Fruit fly (Drosophila melanogaster) whole organism, embryonic: ENCODE data around the gene pont.
A peak's percentile ranks its signal among the peaks of the same experiment; 100 is the strongest.

Source experiments
- Aef1 ChIP-seq: fragments of 200-800 bp; sonication (Bioruptor generic); IDR thresholded peaks from 3 replicates; pipeline ENCODE4 v1.3.6; 2022; ENCODE audit warnings: missing biosample characterization, missing genetic modification characterization
- Atf6 ChIP-seq: fragments of 200-800 bp; sonication (Bioruptor generic); IDR thresholded peaks from 2 replicates; pipeline ENCODE4 v1.3.6; 2022; ENCODE audit warnings: missing biosample characterization, missing genetic modification characterization
- B-H1 ChIP-seq: fragments of 200-800 bp; sonication (Bioruptor generic); IDR thresholded peaks from 3 replicates; pipeline ENCODE4 v1.3.6; 2022; ENCODE audit warnings: missing biosample characterization, missing genetic modification characterization
- B-H2 ChIP-seq: fragments of 200-800 bp; sonication (Bioruptor generic); optimal IDR thresholded peaks from 2 replicates; lab custom pipeline; 2018; ENCODE audit warnings: missing biosample characterization, mild to moderate bottlenecking, missing genetic modification characterization
- Bgb ChIP-seq: fragments of 200-800 bp; sonication (Bioruptor generic); IDR thresholded peaks from 2 replicates; pipeline ENCODE4 v1.3.6; 2022; ENCODE audit warnings: missing biosample characterization, missing genetic modification characterization; ENCODE audit not compliant: partially characterized antibody
- BtbVII ChIP-seq: fragments of 200-800 bp; sonication (Bioruptor generic); optimal IDR thresholded peaks from 3 replicates; lab custom pipeline; 2017; ENCODE audit warnings: missing biosample characterization, mild to moderate bottlenecking, missing genetic modification characterization
- CG11695 ChIP-seq: fragments of 200-800 bp; sonication (Bioruptor generic); IDR thresholded peaks from 3 replicates; pipeline ENCODE4 v1.3.6; 2022; ENCODE audit warnings: missing biosample characterization, missing genetic modification characterization
- CG12942 ChIP-seq: fragments of 200-800 bp; sonication (Bioruptor generic); optimal IDR thresholded peaks from 3 replicates; lab custom pipeline; 2016; ENCODE audit warnings: missing biosample characterization, missing genetic modification characterization
- CG13624 ChIP-seq: fragments of 200-800 bp; sonication (Bioruptor generic); optimal IDR thresholded peaks from 2 replicates; lab custom pipeline; 2016; ENCODE audit warnings: missing biosample characterization, missing genetic modification characterization
- CG14667 ChIP-seq: fragments of 200-800 bp; sonication (Bioruptor generic); IDR thresholded peaks from 2 replicates; pipeline ENCODE4 v1.3.6; 2022; ENCODE audit warnings: missing biosample characterization, missing genetic modification characterization
- CG14710 ChIP-seq: fragments of 200-800 bp; sonication (Bioruptor generic); optimal IDR thresholded peaks from 3 replicates; lab custom pipeline; 2019; ENCODE audit warnings: missing biosample characterization, mild to moderate bottlenecking, missing genetic modification characterization, moderate library complexity
- CG14965 ChIP-seq: fragments of 200-800 bp; sonication (Bioruptor generic); optimal IDR thresholded peaks from 2 replicates; lab custom pipeline; 2016; ENCODE audit warnings: missing biosample characterization, missing genetic modification characterization, borderline replicate concordance
- CG2120 ChIP-seq: fragments of 200-800 bp; sonication (Bioruptor generic); optimal IDR thresholded peaks from 3 replicates; lab custom pipeline; 2016; ENCODE audit warnings: missing biosample characterization, missing genetic modification characterization
- CG2875 ChIP-seq: fragments of 200-800 bp; sonication (Bioruptor generic); optimal IDR thresholded peaks from 2 replicates; lab custom pipeline; 2017; ENCODE audit warnings: missing biosample characterization, mild to moderate bottlenecking, missing genetic modification characterization, missing genetic modification reagents
- CG30431 ChIP-seq: fragments of 200-800 bp; sonication (Bioruptor generic); optimal IDR thresholded peaks from 2 replicates; lab custom pipeline; 2017; ENCODE audit warnings: missing biosample characterization, missing genetic modification characterization
- CG32767 ChIP-seq: fragments of 200-800 bp; sonication (Bioruptor generic); IDR thresholded peaks from 2 replicates; pipeline ENCODE4 v1.3.6; 2022; ENCODE audit warnings: missing biosample characterization, missing genetic modification characterization
- CG34376 ChIP-seq: fragments of 200-800 bp; sonication (Bioruptor generic); optimal IDR thresholded peaks from 2 replicates; lab custom pipeline; 2018; ENCODE audit warnings: missing biosample characterization, mild to moderate bottlenecking, missing genetic modification characterization
- CG4854 ChIP-seq: fragments of 200-800 bp; sonication (Bioruptor generic); optimal IDR thresholded peaks from 2 replicates; lab custom pipeline; 2016; ENCODE audit warnings: missing biosample characterization, missing genetic modification characterization, inconsistent platforms
- CG6272 ChIP-seq: fragments of 200-800 bp; sonication (Bioruptor generic); IDR thresholded peaks from 2 replicates; pipeline ENCODE4 v1.3.6; 2022; ENCODE audit warnings: missing biosample characterization, missing genetic modification characterization
- CG8089 ChIP-seq: fragments of 200-800 bp; sonication (Bioruptor generic); optimal IDR thresholded peaks from 3 replicates; lab custom pipeline; 2016; ENCODE audit warnings: missing biosample characterization, missing genetic modification characterization
- Camta ChIP-seq: fragments of 200-800 bp; sonication (Bioruptor generic); optimal IDR thresholded peaks from 2 replicates; lab custom pipeline; 2016; ENCODE audit warnings: missing biosample characterization, missing genetic modification characterization
- Deaf1 ChIP-seq: fragments of 200-800 bp; optimal IDR thresholded peaks from 3 replicates; lab custom pipeline; 2019; ENCODE audit warnings: missing biosample characterization, mild to moderate bottlenecking, missing genetic modification characterization, moderate library complexity
- Dfd ChIP-seq, 2 experiments: fragments of >200 bp; optimal IDR thresholded peaks; 2 replicates each; lab custom pipeline; 2017; ENCODE audit warnings: missing biosample characterization in 2 of 2, missing genetic modification characterization in 2 of 2
- Hsf ChIP-seq: fragments of 200-800 bp; sonication (Bioruptor generic); optimal IDR thresholded peaks from 3 replicates; lab custom pipeline; 2016; ENCODE audit warnings: missing biosample characterization, missing genetic modification characterization
- Lpt ChIP-seq: fragments of >200 bp; optimal IDR thresholded peaks from 2 replicates; lab custom pipeline; 2018; ENCODE audit warnings: missing biosample characterization, missing genetic modification characterization
- MTF-1 ChIP-seq: fragments of 200-800 bp; sonication (Bioruptor generic); optimal IDR thresholded peaks from 2 replicates; lab custom pipeline; 2018; ENCODE audit warnings: missing biosample characterization, mild to moderate bottlenecking, missing genetic modification characterization, borderline replicate concordance
- NK7.1 ChIP-seq: fragments of 200-800 bp; sonication (Bioruptor generic); optimal IDR thresholded peaks from 3 replicates; lab custom pipeline; 2016; ENCODE audit warnings: missing biosample characterization, missing genetic modification characterization
- Spps ChIP-seq: fragments of 200-800 bp; sonication (Bioruptor generic); optimal IDR thresholded peaks from 2 replicates; lab custom pipeline; 2018; ENCODE audit warnings: missing biosample characterization, mild to moderate bottlenecking, missing genetic modification characterization
- Ssrp ChIP-seq: fragments of 200-800 bp; sonication (Bioruptor generic); optimal IDR thresholded peaks from 2 replicates; lab custom pipeline; 2018; ENCODE audit warnings: missing biosample characterization, mild to moderate bottlenecking, missing genetic modification characterization, moderate library complexity
- Xbp1 ChIP-seq: fragments of 200-800 bp; sonication (Bioruptor generic); optimal IDR thresholded peaks from 3 replicates; lab custom pipeline; 2016; ENCODE audit warnings: missing biosample characterization, mild to moderate bottlenecking, missing genetic modification characterization
- YL-1 ChIP-seq: fragments of 200-800 bp; sonication (Bioruptor generic); optimal IDR thresholded peaks from 3 replicates; lab custom pipeline; 2017; ENCODE audit warnings: missing biosample characterization, mild to moderate bottlenecking, missing genetic modification characterization
- ab ChIP-seq: fragments of 200-800 bp; sonication (Bioruptor generic); optimal IDR thresholded peaks from 2 replicates; lab custom pipeline; 2016; ENCODE audit warnings: missing biosample characterization, missing genetic modification characterization
- ase ChIP-seq: fragments of 200-800 bp; sonication (Bioruptor generic); IDR thresholded peaks from 3 replicates; pipeline ENCODE4 v1.3.6; 2022; ENCODE audit warnings: missing biosample characterization, missing genetic modification characterization
- bbx ChIP-seq: fragments of 200-800 bp; sonication (Bioruptor generic); IDR thresholded peaks from 2 replicates; pipeline ENCODE4 v1.3.6; 2022; ENCODE audit warnings: missing biosample characterization, missing genetic modification characterization; ENCODE audit not compliant: partially characterized antibody
- chn ChIP-seq: fragments of 200-800 bp; sonication (Bioruptor generic); optimal IDR thresholded peaks from 2 replicates; lab custom pipeline; 2016; ENCODE audit warnings: missing biosample characterization, missing genetic modification characterization
- dpn ChIP-seq, 2 experiments: fragments of 200-800 bp; sonication (Bioruptor generic); optimal IDR thresholded peaks; 3 replicates each; lab custom pipeline; 2016; ENCODE audit warnings: missing biosample characterization in 2 of 2, missing genetic modification characterization in 2 of 2
- fd96Cb ChIP-seq: fragments of 200-800 bp; sonication (Bioruptor generic); optimal IDR thresholded peaks from 2 replicates; lab custom pipeline; 2018; ENCODE audit warnings: missing biosample characterization, mild to moderate bottlenecking, missing genetic modification characterization, moderate library complexity
- fru ChIP-seq: fragments of >200 bp; optimal IDR thresholded peaks from 2 replicates; lab custom pipeline; 2017
- gcm2 ChIP-seq: fragments of 200-800 bp; sonication (Bioruptor generic); optimal IDR thresholded peaks from 2 replicates; lab custom pipeline; 2016; ENCODE audit warnings: missing biosample characterization, missing genetic modification characterization
- hbn ChIP-seq: fragments of 200-800 bp; sonication (Bioruptor generic); IDR thresholded peaks from 2 replicates; pipeline ENCODE4 v1.3.6; 2022; ENCODE audit warnings: missing biosample characterization, missing genetic modification characterization; ENCODE audit not compliant: partially characterized antibody
- ken ChIP-seq: fragments of 200-800 bp; sonication (Bioruptor generic); IDR thresholded peaks from 3 replicates; pipeline ENCODE4 v1.3.6; 2022; ENCODE audit warnings: missing biosample characterization, missing genetic modification characterization
- nom ChIP-seq: fragments of 200-800 bp; sonication (Bioruptor generic); optimal IDR thresholded peaks from 2 replicates; lab custom pipeline; 2017; ENCODE audit warnings: missing biosample characterization, missing genetic modification characterization, mild to moderate bottlenecking, moderate library complexity, missing genetic modification reagents
- pan ChIP-seq, 4 experiments: fragments of >200 bp in 3 of 4; fragments of 200-800 bp in 1 of 4; sonication (Bioruptor generic) in 1 of 4; optimal IDR thresholded peaks in 3 of 4; IDR thresholded peaks in 1 of 4; 2 replicates each; pipeline versions ENCODE4 v1.3.6 to Lab custom; 2017 to 2022; ENCODE audit warnings: missing biosample characterization in 2 of 4, missing genetic modification characterization in 2 of 4, mixed read lengths in 1 of 4
- pb ChIP-seq: fragments of 200-800 bp; sonication (Bioruptor generic); optimal IDR thresholded peaks from 3 replicates; lab custom pipeline; 2016; ENCODE audit warnings: missing biosample characterization, missing genetic modification characterization
- scrt ChIP-seq: fragments of 200-800 bp; sonication (Bioruptor generic); optimal IDR thresholded peaks from 2 replicates; lab custom pipeline; 2018; ENCODE audit warnings: missing biosample characterization, mild to moderate bottlenecking, missing genetic modification characterization, moderate library complexity
- sim ChIP-seq: fragments of 200-800 bp; sonication (Bioruptor generic); IDR thresholded peaks from 2 replicates; pipeline ENCODE4 v1.3.6; 2022; ENCODE audit warnings: missing biosample characterization, missing genetic modification characterization
- so ChIP-seq: fragments of 200-800 bp; sonication (Bioruptor generic); IDR thresholded peaks from 3 replicates; pipeline ENCODE4 v1.3.6; 2022; ENCODE audit warnings: missing biosample characterization, missing genetic modification characterization
- tgo ChIP-seq: fragments of 200-800 bp; sonication (Bioruptor generic); IDR thresholded peaks from 3 replicates; pipeline ENCODE4 v1.3.6; 2022; ENCODE audit warnings: missing biosample characterization, missing genetic modification characterization
- tll ChIP-seq, 2 experiments: fragments of 200-800 bp in 1 of 2; fragments of >200 bp in 1 of 2; sonication (Bioruptor generic) in 1 of 2; optimal IDR thresholded peaks; 2 replicates each; lab custom pipeline; 2017 to 2019; ENCODE audit warnings: missing biosample characterization in 2 of 2, missing genetic modification characterization in 2 of 2, mild to moderate bottlenecking in 1 of 2, moderate library complexity in 1 of 2
- vnd ChIP-seq: fragments of 200-800 bp; sonication (Bioruptor generic); IDR thresholded peaks from 3 replicates; pipeline ENCODE4 v1.3.6; 2022; ENCODE audit warnings: missing biosample characterization, missing genetic modification characterization; ENCODE audit not compliant: partially characterized antibody
- zen ChIP-seq: fragments of 200-800 bp; sonication (Bioruptor generic); optimal IDR thresholded peaks from 3 replicates; lab custom pipeline; 2018; ENCODE audit warnings: missing biosample characterization, mild to moderate bottlenecking, missing genetic modification characterization, moderate library complexity

Gene pont

dm6 chr3R:10261800-10262199 lies at the start of gene pont, which contains the start of gene Sirt6 (continued):
- TF ChIP-seq Aef1 (GFP tag; lab: Robert Waterston, UW) (no peak), Camta (GFP tag; lab: Kevin White, UChicago) (peak; percentile 37), Spps (peak; percentile 95), hbn (GFP tag; lab: Robert Waterston, UW) (no peak), ab (GFP tag; lab: Kevin White, UChicago) (no peak), B-H1 (no peak), fru (lab: Kevin White, UChicago) (no peak), MTF-1 (GFP tag; lab: Kevin White, UChicago) (peak; percentile 76), Bgb (no peak), so (GFP tag; lab: Robert Waterston, UW) (no peak), fd96Cb (peak; percentile 97), CG12942 (GFP tag; lab: Kevin White, UChicago) (peak; percentile 92), tll (GFP tag; optimal IDR thresholded peaks at IDR 0.05; lab: Kevin White, UChicago) (peak in 1 of 2 experiments; percentile 43), CG2120 (GFP tag; lab: Kevin White, UChicago) (peak; percentile 86), scrt (peak; percentile 88), B-H2 (GFP tag; lab: Kevin White, UChicago) (peak; percentile 75), Xbp1 (GFP tag; lab: Kevin White, UChicago) (peak; percentile 95), CG4854 (GFP tag; lab: Kevin White, UChicago) (peak; percentile 8), CG2875 (peak; percentile 86), zen (tag; lab: Kevin White, UChicago) (peak; percentile 98), BtbVII (GFP tag; lab: Kevin White, UChicago) (peak; percentile 83), Hsf (peak; percentile 74), CG8089 (peak; percentile 30), CG34376 (peak; percentile 76), CG30431 (peak; percentile 88), nom (no peak), dpn (GFP tag; optimal IDR thresholded peaks at IDR 0.05; lab: Kevin White, UChicago) (peak; percentile 55 to 95), sim (no peak), vnd (GFP tag; lab: Robert Waterston, UW) (no peak), Dfd (GFP tag; optimal IDR thresholded peaks at IDR 0.05; lab: Kevin White, UChicago) (no peak), Atf6 (GFP tag; lab: Robert Waterston, UW) (no peak), bbx (no peak), CG14667 (no peak), ase (GFP tag; lab: Robert Waterston, UW) (no peak), Ssrp (tag; lab: Kevin White, UChicago) (peak; percentile 97), pan (optimal IDR thresholded peaks at IDR 0.05; lab: Kevin White, UChicago) (no peak), pan (GFP tag; optimal IDR thresholded peaks at IDR 0.05 in 1 of 2, IDR thresholded peaks at IDR 0.05 in 1 of 2) (no peak), gcm2 (GFP tag; lab: Kevin White, UChicago) (no peak), YL-1 (GFP tag; lab: Kevin White, UChicago) (peak; percentile 90), CG11695 (GFP tag; lab: Robert Waterston, UW) (no peak), CG32767 (no peak), pb (GFP tag; lab: Kevin White, UChicago) (no peak), CG14965 (GFP tag; lab: Kevin White, UChicago) (no peak), Lpt (GFP tag; lab: Kevin White, UChicago) (no peak), tgo (GFP tag; lab: Robert Waterston, UW) (no peak), CG6272 (GFP tag; lab: Robert Waterston, UW) (peak; percentile 97), CG14710 (tag; lab: Kevin White, UChicago) (peak; percentile 99), NK7.1 (GFP tag; lab: Kevin White, UChicago) (no peak), Deaf1 (tag; lab: Kevin White, UChicago) (peak; percentile 82), ken (GFP tag; lab: Robert Waterston, UW) (no peak), chn (peak; percentile 48), CG13624 (peak; percentile 66)
